Worm (Caenorhabditis elegans) whole organism, late embryonic: ENCODE measurements around the gene ZK856.6.

ENCODE experiments used
- K02D7.2 ChIP-seq: sonication (generic microtip); optimal IDR thresholded peaks from 2 replicates; lab custom pipeline; 2017; ENCODE audit warnings: mild to moderate bottlenecking, missing genetic modification characterization, missing compliant biosample characterization
- Y22D7AL.16 ChIP-seq: sonication (generic microtip); optimal IDR thresholded peaks from 2 replicates; lab custom pipeline; 2016; ENCODE audit warnings: missing genetic modification characterization, missing compliant biosample characterization
- ceh-34 ChIP-seq: sonication (generic microtip); optimal IDR thresholded peaks from 2 replicates; lab custom pipeline; 2016; ENCODE audit warnings: mild to moderate bottlenecking, missing genetic modification characterization, missing compliant biosample characterization
- ceh-9 ChIP-seq: sonication (generic microtip); optimal IDR thresholded peaks from 2 replicates; lab custom pipeline; 2016; ENCODE audit warnings: mild to moderate bottlenecking, missing genetic modification characterization, inconsistent platforms, missing compliant biosample characterization
- dmd-4 ChIP-seq: sonication (generic microtip); optimal IDR thresholded peaks from 2 replicates; lab custom pipeline; 2016; ENCODE audit warnings: borderline replicate concordance, missing genetic modification characterization, missing compliant biosample characterization
- dve-1 ChIP-seq: sonication (generic microtip); optimal IDR thresholded peaks from 2 replicates; lab custom pipeline; 2017; ENCODE audit warnings: antibody characterized with exemption, mild to moderate bottlenecking, missing genetic modification characterization, missing compliant biosample characterization
- eyg-1 ChIP-seq: sonication (generic microtip); optimal IDR thresholded peaks from 2 replicates; lab custom pipeline; 2016; ENCODE audit warnings: missing genotype, missing genetic modification characterization, missing compliant biosample characterization
- gmeb-2 ChIP-seq: sonication (generic microtip); optimal IDR thresholded peaks from 2 replicates; lab custom pipeline; 2016; ENCODE audit warnings: missing genetic modification characterization, inconsistent platforms, missing compliant biosample characterization
- hlh-30 ChIP-seq: sonication (generic microtip); optimal IDR thresholded peaks from 2 replicates; lab custom pipeline; 2017; ENCODE audit warnings: antibody characterized with exemption, missing genetic modification characterization, missing compliant biosample characterization; ENCODE audit not compliant: insufficient read depth
- hlh-6 ChIP-seq: sonication (generic microtip); optimal IDR thresholded peaks from 2 replicates; lab custom pipeline; 2016; ENCODE audit warnings: missing genotype, missing genetic modification characterization, missing compliant biosample characterization
- hlh-8 ChIP-seq: sonication (generic microtip); optimal IDR thresholded peaks from 2 replicates; lab custom pipeline; 2016; ENCODE audit warnings: missing genotype, missing genetic modification characterization, missing compliant biosample characterization
- nfya-1 ChIP-seq: sonication (generic microtip); optimal IDR thresholded peaks from 2 replicates; lab custom pipeline; 2017; ENCODE audit warnings: missing genetic modification characterization, mild to moderate bottlenecking, missing compliant biosample characterization, antibody characterized with exemption, moderate library complexity
- npax-4 ChIP-seq: sonication (generic microtip); optimal IDR thresholded peaks from 2 replicates; lab custom pipeline; 2016; ENCODE audit warnings: missing genetic modification characterization, missing compliant biosample characterization
- odd-2 ChIP-seq: sonication (generic microtip); optimal IDR thresholded peaks from 2 replicates; lab custom pipeline; 2017; ENCODE audit warnings: antibody characterized with exemption, mild to moderate bottlenecking, missing genetic modification characterization, missing compliant biosample characterization
- pha-2 ChIP-seq: sonication (generic microtip); optimal IDR thresholded peaks from 2 replicates; lab custom pipeline; 2017; ENCODE audit warnings: mild to moderate bottlenecking, missing genetic modification characterization, missing compliant biosample characterization
- pha-4 ChIP-seq: fragments of 150-350 bp; optimal IDR thresholded peaks from 2 replicates; lab custom pipeline; 2018; ENCODE audit warnings: missing biosample characterization, missing genetic modification reagents, missing genetic modification characterization
- pqm-1 ChIP-seq: sonication (generic microtip); optimal IDR thresholded peaks from 2 replicates; lab custom pipeline; 2016; ENCODE audit warnings: missing genetic modification characterization, missing compliant biosample characterization
- pros-1 ChIP-seq: fragments of 150-350 bp; optimal IDR thresholded peaks from 2 replicates; lab custom pipeline; 2014; ENCODE audit warnings: missing biosample characterization, missing genetic modification reagents, missing genetic modification characterization
- sdc-2 ChIP-seq: sonication (generic microtip); optimal IDR thresholded peaks from 2 replicates; lab custom pipeline; 2016; ENCODE audit warnings: missing genotype, missing genetic modification characterization, missing compliant biosample characterization
- tbx-2 ChIP-seq: sonication (generic microtip); optimal IDR thresholded peaks from 2 replicates; lab custom pipeline; 2016; ENCODE audit warnings: missing genetic modification characterization, missing compliant biosample characterization
- unc-3 ChIP-seq, 2 experiments: fragments of 200-800 bp in 1 of 2; sonication (Bioruptor generic) in 1 of 2; sonication (generic microtip) in 1 of 2; conservative IDR thresholded peaks in 1 of 2; optimal IDR thresholded peaks in 1 of 2; 2 replicates each; pipeline versions ENCODE4 v1.3.6 to Lab custom; 2016 to 2022; ENCODE audit warnings: missing compliant biosample characterization in 2 of 2, missing genetic modification characterization in 2 of 2, missing genetic modification reagents in 1 of 2
- unc-42 ChIP-seq: sonication (generic microtip); optimal IDR thresholded peaks from 2 replicates; lab custom pipeline; 2016; ENCODE audit warnings: missing genotype, missing genetic modification characterization, missing compliant biosample characterization

The ZK856.6 gene

ce11 chrV:10248255-10248979 is 49.9 kb downstream of the ZK856.6 start, which contains the start of gene akt-1:
Gene akt-1, plus strand, starts transcription at chrV:10248905.
- TF ChIP-seq dmd-4 = no peak
- TF ChIP-seq hlh-30 (tag; lab: Kevin White, UChicago) = no peak
- no peak for TF ChIP-seq sdc-2 (tag; lab: Kevin White, UChicago)
- no peak for TF ChIP-seq pqm-1 (tag; lab: Kevin White, UChicago)
- TF ChIP-seq nfya-1 = no peak
- TF ChIP-seq pha-4 (tag; lab: Kevin White, UChicago) = no peak
- TF ChIP-seq odd-2 (tag; lab: Kevin White, UChicago) = no peak
- no peak for TF ChIP-seq dve-1 (tag; lab: Kevin White, UChicago)
- TF ChIP-seq K02D7.2 (tag; lab: Kevin White, UChicago) = no peak
- no peak for TF ChIP-seq pha-2 (tag; lab: Kevin White, UChicago)
- TF ChIP-seq ceh-34 = no peak
- TF ChIP-seq eyg-1 = no peak
- TF ChIP-seq gmeb-2 (tag; lab: Kevin White, UChicago) = no peak
- no peak for TF ChIP-seq tbx-2 (tag; lab: Kevin White, UChicago)
- TF ChIP-seq Y22D7AL.16 (tag; lab: Kevin White, UChicago) = no peak

ce11 chrV:10249515-10249914 is 51.0 kb downstream of the ZK856.6 start:
- TF ChIP-seq unc-42 (tag; lab: Kevin White, UChicago) = no peak
- no peak for TF ChIP-seq ceh-9 (tag; lab: Kevin White, UChicago)
- no peak for TF ChIP-seq unc-3 (GFP tag; conservative IDR thresholded peaks at IDR 0.05; lab: Robert Waterston, UW)
- TF ChIP-seq unc-3 (tag; optimal IDR thresholded peaks at IDR 0.05; lab: Kevin White, UChicago) = no peak
- TF ChIP-seq dve-1 (tag; lab: Kevin White, UChicago) = no peak
- no peak for TF ChIP-seq hlh-6 (tag; lab: Kevin White, UChicago)
- no peak for TF ChIP-seq pros-1
- TF ChIP-seq hlh-8 (tag; lab: Kevin White, UChicago) = no peak
- TF ChIP-seq npax-4 = no peak
